Fruit fly (Drosophila melanogaster) whole organism: ENCODE results near the gene CG6443.

Experiments
- CG8478 ChIP-seq: fragments of >200 bp; optimal IDR thresholded peaks from 2 replicates; lab custom pipeline; 2018; ENCODE audit warnings: inconsistent platforms
- psq ChIP-seq: fragments of >200 bp; optimal IDR thresholded peaks from 2 replicates; lab custom pipeline; 2017

dm6 chr2L:10711221-10711620 lies 17.6 kb upstream of the CG6443 start:
- TF ChIP-seq CG8478 (lab: Kevin White, UChicago) = no peak
- TF ChIP-seq psq (lab: Kevin White, UChicago) = no peak
